Worm (Caenorhabditis elegans) whole organism, young adult: ENCODE results near the gene tbx-31.

Source experiments
- B0336.3 ChIP-seq: fragments of 200-800 bp; sonication (Bioruptor generic); IDR thresholded peaks from 2 replicates; pipeline ENCODE4 v1.3.6; 2022; ENCODE audit warnings: missing genetic modification characterization, missing compliant biosample characterization
- Y95B8A.8 ChIP-seq: fragments of 200-800 bp; sonication (Bioruptor generic); IDR thresholded peaks from 2 replicates; pipeline ENCODE4 v1.3.6; 2022; ENCODE audit warnings: missing genetic modification reagents, missing genetic modification characterization, missing compliant biosample characterization
- aptf-3 ChIP-seq: fragments of 200-800 bp; sonication (Bioruptor generic); IDR thresholded peaks from 2 replicates; pipeline ENCODE4 v1.3.6; 2022; ENCODE audit warnings: missing genetic modification characterization, missing compliant biosample characterization
- ekl-4 ChIP-seq: fragments of 200-800 bp; sonication (Bioruptor generic); IDR thresholded peaks from 2 replicates; pipeline ENCODE4 v1.3.6; 2022; ENCODE audit warnings: missing genetic modification reagents, missing genetic modification characterization, missing compliant biosample characterization
- ets-4 ChIP-seq: fragments of 200-800 bp; sonication (Bioruptor generic); optimal IDR thresholded peaks from 2 replicates; lab custom pipeline; 2018; ENCODE audit warnings: mild to moderate bottlenecking, missing genetic modification characterization, missing compliant biosample characterization
- fkh-3 ChIP-seq: sonication (generic microtip); optimal IDR thresholded peaks from 2 replicates; lab custom pipeline; 2016; ENCODE audit warnings: mild to moderate bottlenecking, missing genetic modification characterization, missing compliant biosample characterization
- sea-2 ChIP-seq: fragments of 200-800 bp; sonication (Bioruptor generic); IDR thresholded peaks from 2 replicates; pipeline ENCODE4 v1.3.6; 2022; ENCODE audit warnings: missing genetic modification characterization, missing compliant biosample characterization
- snpc-1.3 ChIP-seq: sonication (generic microtip); optimal IDR thresholded peaks from 2 replicates; lab custom pipeline; 2017; ENCODE audit warnings: missing genetic modification characterization, mild to moderate bottlenecking, missing compliant biosample characterization, antibody characterized with exemption, moderate library complexity, missing genotype, missing genetic modification reagents; ENCODE audit not compliant: insufficient read depth
- tlf-1 ChIP-seq: fragments of 200-800 bp; sonication (Bioruptor generic); optimal IDR thresholded peaks from 2 replicates; lab custom pipeline; 2018; ENCODE audit warnings: mild to moderate bottlenecking, missing genetic modification characterization, missing compliant biosample characterization
- ztf-6 ChIP-seq: fragments of 200-800 bp; sonication (Bioruptor generic); IDR thresholded peaks from 2 replicates; pipeline ENCODE4 v1.3.6; 2022; ENCODE audit warnings: missing genetic modification reagents, missing genetic modification characterization, missing compliant biosample characterization

tbx-31 gene

ce11 chrX:1627013-1627412, 46.9 kb downstream of the tbx-31 start (continued):
- peak; percentile 54; the same call in 1 of the 2 replicates for TF ChIP-seq Y95B8A.8 (GFP tag; lab: Robert Waterston, UW)
- no peak for TF ChIP-seq fkh-3 (tag; lab: Kevin White, UChicago)
- TF ChIP-seq ets-4 (GFP tag; lab: Kevin White, UChicago), result peak; percentile 53
- peak; percentile 56 for TF ChIP-seq snpc-1.3 (tag; lab: Kevin White, UChicago)
- peak; percentile 93 for TF ChIP-seq ekl-4 (GFP tag; lab: Robert Waterston, UW)
- TF ChIP-seq ztf-6 (GFP tag; lab: Robert Waterston, UW), result peak; percentile 86; the same call in 1 of the 2 replicates

- no peak for TF ChIP-seq B0336.3 (GFP tag; lab: Robert Waterston, UW)
- no peak for TF ChIP-seq tlf-1
- TF ChIP-seq sea-2, result no peak
- TF ChIP-seq aptf-3 (GFP tag; lab: Robert Waterston, UW), result no peak
- TF ChIP-seq, all 124 proteins: peak for 0
These were observed 50.9 kb downstream of the tbx-31 start for ce11 chrX:1623048-1623447.
